Worm (Caenorhabditis elegans): ENCODE measurements around the gene ets-5.

Gene ets-5

ce11 chrX:5084495-5084894 lies at the start of gene ets-5:
Gene ets-5 (minus strand): TSS chrX:5084526.
- TF ChIP-seq ztf-11 (tag; optimal IDR thresholded peaks at IDR 0.05) = no peak
- no peak for TF ChIP-seq snpc-4 (tag; optimal IDR thresholded peaks at IDR 0.05)
- no peak for TF ChIP-seq hlh-1 (tag; optimal IDR thresholded peaks at IDR 0.05)
- TF ChIP-seq M03D4.4 (tag; optimal IDR thresholded peaks at IDR 0.05) = no peak
- no peak for TF ChIP-seq elt-3 (tag; optimal IDR thresholded peaks at IDR 0.05)
- TF ChIP-seq flh-1 (GFP tag; optimal IDR thresholded peaks at IDR 0.05) = no peak
- no peak for TF ChIP-seq nhr-76 (tag; optimal IDR thresholded peaks at IDR 0.05)
- no peak for TF ChIP-seq drap-1 (GFP tag; optimal IDR thresholded peaks at IDR 0.05)
- no peak for TF ChIP-seq tbx-8 (GFP tag; optimal IDR thresholded peaks at IDR 0.05)
- TF ChIP-seq nhr-2 (tag; optimal IDR thresholded peaks at IDR 0.05) = no peak
- TF ChIP-seq elt-1 (tag; optimal IDR thresholded peaks at IDR 0.05; ENCODE audit: borderline replicate concordance, insufficient read depth) = no peak
- TF ChIP-seq zip-8 (tag; optimal IDR thresholded peaks at IDR 0.05) = no peak
- no peak for TF ChIP-seq nhr-237 (tag; optimal IDR thresholded peaks at IDR 0.05)
- no peak for TF ChIP-seq nhr-12 (tag; optimal IDR thresholded peaks at IDR 0.05)
- no peak for TF ChIP-seq lin-13 (tag; optimal IDR thresholded peaks at IDR 0.05)

ce11 chrX:5133980-5134379 lies 49.7 kb upstream of the ets-5 start, which contains the start of gene tbc-7:
Gene tbc-7 (plus strand): TSS chrX:5134280.
- TF ChIP-seq flh-1 (GFP tag; optimal IDR thresholded peaks at IDR 0.05) (no peak), M03D4.4 (tag; optimal IDR thresholded peaks at IDR 0.05) (no peak), nhr-12 (tag; optimal IDR thresholded peaks at IDR 0.05) (no peak), cnd-1 (tag; optimal IDR thresholded peaks at IDR 0.05) (no peak)

ce11 chrX:5131760-5132159 lies 47.4 kb upstream of the ets-5 start:
- TF ChIP-seq ces-1 (GFP tag; optimal IDR thresholded peaks at IDR 0.05) (peak; percentile 91), nhr-76 (tag; optimal IDR thresholded peaks at IDR 0.05) (no peak)

- TF ChIP-seq ces-1 (GFP tag; optimal IDR thresholded peaks at IDR 0.05) = peak; percentile 100
- TF ChIP-seq unc-62 (GFP tag; optimal IDR thresholded peaks at IDR 0.05) = peak; percentile 33
- TF ChIP-seq lin-32 (GFP tag; optimal IDR thresholded peaks at IDR 0.05) = no peak
Measured at ce11 chrX:5129447-5129846, 45.1 kb upstream of the ets-5 start.

- peak; percentile 18 for TF ChIP-seq mls-2 (tag; optimal IDR thresholded peaks at IDR 0.05)
- TF ChIP-seq bed-3 (GFP tag; optimal IDR thresholded peaks at IDR 0.05) = no peak
- no peak for TF ChIP-seq elt-1 (tag; optimal IDR thresholded peaks at IDR 0.05; ENCODE audit: borderline replicate concordance, insufficient read depth)
- TF ChIP-seq tbx-8 (GFP tag; optimal IDR thresholded peaks at IDR 0.05) = no peak
- no peak for TF ChIP-seq lin-32 (GFP tag; optimal IDR thresholded peaks at IDR 0.05)
- no peak for TF ChIP-seq nhr-12 (tag; optimal IDR thresholded peaks at IDR 0.05)
- TF ChIP-seq unc-62 (GFP tag; optimal IDR thresholded peaks at IDR 0.05) = no peak
- no peak for TF ChIP-seq cnd-1 (tag; optimal IDR thresholded peaks at IDR 0.05)
- TF ChIP-seq unc-39 (tag; optimal IDR thresholded peaks at IDR 0.05) = no peak
- TF ChIP-seq nhr-2 (tag; optimal IDR thresholded peaks at IDR 0.05) = no peak
- TF ChIP-seq ces-1 (GFP tag; optimal IDR thresholded peaks at IDR 0.05) = peak; percentile 81
- TF ChIP-seq elt-3 (tag; optimal IDR thresholded peaks at IDR 0.05) = no peak
- TF ChIP-seq mep-1 (tag; optimal IDR thresholded peaks at IDR 0.05) = no peak
Measured at ce11 chrX:5124288-5124687, 40.0 kb upstream of the ets-5 start.

ce11 chrX:5122791-5123414 lies 38.6 kb upstream of the ets-5 start:
- TF ChIP-seq unc-120 (tag; optimal IDR thresholded peaks at IDR 0.05; ENCODE audit: poor library complexity, severe bottlenecking) (no peak), pha-4 (tag; optimal IDR thresholded peaks at IDR 0.05) (peak; percentile 54), drap-1 (GFP tag; optimal IDR thresholded peaks at IDR 0.05) (peak; percentile 5), ceh-43 (GFP tag; optimal IDR thresholded peaks at IDR 0.05) (no peak), unc-39 (tag; optimal IDR thresholded peaks at IDR 0.05) (no peak), nhr-2 (tag; optimal IDR thresholded peaks at IDR 0.05) (peak; percentile 80), M03D4.4 (tag; optimal IDR thresholded peaks at IDR 0.05) (peak; percentile 32), unc-62 (GFP tag; optimal IDR thresholded peaks at IDR 0.05) (no peak), ham-2 (GFP tag; optimal IDR thresholded peaks at IDR 0.05) (peak; percentile 1)

- TF ChIP-seq lin-32 (GFP tag; optimal IDR thresholded peaks at IDR 0.05) = no peak
- no peak for TF ChIP-seq unc-120 (tag; optimal IDR thresholded peaks at IDR 0.05; ENCODE audit: poor library complexity, severe bottlenecking)
Measured at ce11 chrX:5122369-5122768, 38.0 kb upstream of the ets-5 start.

All from whole organism, mixed stage, embryonic.